Worm (Caenorhabditis elegans) whole organism, late embryonic: ENCODE results near the gene rpoa-1.

ENCODE experiments used
- C08G9.2 ChIP-seq: sonication (generic microtip); optimal IDR thresholded peaks from 2 replicates; lab custom pipeline; 2016; ENCODE audit warnings: mild to moderate bottlenecking, missing genetic modification characterization, moderate library complexity, missing compliant biosample characterization
- C38D4.7 ChIP-seq: fragments of 200-800 bp; sonication (Bioruptor generic); optimal IDR thresholded peaks from 2 replicates; lab custom pipeline; 2018; ENCODE audit warnings: mild to moderate bottlenecking, missing genetic modification characterization, moderate library complexity, missing compliant biosample characterization
- K02D7.2 ChIP-seq: sonication (generic microtip); optimal IDR thresholded peaks from 2 replicates; lab custom pipeline; 2017; ENCODE audit warnings: mild to moderate bottlenecking, missing genetic modification characterization, missing compliant biosample characterization
- Y22D7AL.16 ChIP-seq: sonication (generic microtip); optimal IDR thresholded peaks from 2 replicates; lab custom pipeline; 2016; ENCODE audit warnings: missing genetic modification characterization, missing compliant biosample characterization
- ahr-1 ChIP-seq: sonication (generic microtip); optimal IDR thresholded peaks from 2 replicates; lab custom pipeline; 2016; ENCODE audit warnings: missing genetic modification characterization, missing compliant biosample characterization
- ceh-14 ChIP-seq: sonication (generic microtip); optimal IDR thresholded peaks from 2 replicates; lab custom pipeline; 2016; ENCODE audit warnings: missing genotype, missing genetic modification characterization, missing compliant biosample characterization
- ceh-18 ChIP-seq: sonication (generic microtip); optimal IDR thresholded peaks from 2 replicates; lab custom pipeline; 2016; ENCODE audit warnings: missing genetic modification characterization, missing compliant biosample characterization
- ceh-19 ChIP-seq: fragments of 200-800 bp; sonication (Bioruptor generic); optimal IDR thresholded peaks from 2 replicates; lab custom pipeline; 2018; ENCODE audit warnings: mild to moderate bottlenecking, missing genetic modification characterization, missing compliant biosample characterization
- ceh-2 ChIP-seq: sonication (generic microtip); optimal IDR thresholded peaks from 2 replicates; lab custom pipeline; 2016; ENCODE audit warnings: missing genotype, missing genetic modification characterization, missing compliant biosample characterization
- ceh-22 ChIP-seq: sonication (generic microtip); optimal IDR thresholded peaks from 2 replicates; lab custom pipeline; 2017; ENCODE audit warnings: missing biosample characterization, missing genetic modification characterization
- ceh-24 ChIP-seq: sonication (generic microtip); optimal IDR thresholded peaks from 2 replicates; lab custom pipeline; 2016; ENCODE audit warnings: mild to moderate bottlenecking, missing genetic modification characterization, missing compliant biosample characterization
- ceh-48 ChIP-seq: sonication (generic microtip); optimal IDR thresholded peaks from 2 replicates; lab custom pipeline; 2016; ENCODE audit warnings: missing genetic modification characterization, inconsistent platforms, missing compliant biosample characterization
- ceh-9 ChIP-seq: sonication (generic microtip); optimal IDR thresholded peaks from 2 replicates; lab custom pipeline; 2016; ENCODE audit warnings: mild to moderate bottlenecking, missing genetic modification characterization, inconsistent platforms, missing compliant biosample characterization
- che-1 ChIP-seq: sonication (generic microtip); optimal IDR thresholded peaks from 2 replicates; lab custom pipeline; 2016; ENCODE audit warnings: mild to moderate bottlenecking, missing genetic modification characterization, missing compliant biosample characterization
- elt-4 ChIP-seq: sonication (generic microtip); optimal IDR thresholded peaks from 2 replicates; lab custom pipeline; 2016; ENCODE audit warnings: missing genetic modification characterization, missing compliant biosample characterization
- ets-4 ChIP-seq: sonication (generic microtip); optimal IDR thresholded peaks from 2 replicates; lab custom pipeline; 2016; ENCODE audit warnings: missing genetic modification characterization, missing compliant biosample characterization
- eyg-1 ChIP-seq: sonication (generic microtip); optimal IDR thresholded peaks from 2 replicates; lab custom pipeline; 2016; ENCODE audit warnings: missing genotype, missing genetic modification characterization, missing compliant biosample characterization
- fax-1 ChIP-seq: sonication (generic microtip); optimal IDR thresholded peaks from 2 replicates; lab custom pipeline; 2016; ENCODE audit warnings: missing genotype, missing genetic modification characterization, missing compliant biosample characterization
- fkh-10 ChIP-seq: fragments of 150-350 bp; optimal IDR thresholded peaks from 2 replicates; lab custom pipeline; 2014; ENCODE audit warnings: missing biosample characterization, missing genetic modification reagents, missing genetic modification characterization
- gmeb-2 ChIP-seq: sonication (generic microtip); optimal IDR thresholded peaks from 2 replicates; lab custom pipeline; 2016; ENCODE audit warnings: missing genetic modification characterization, inconsistent platforms, missing compliant biosample characterization
- hlh-8 ChIP-seq: sonication (generic microtip); optimal IDR thresholded peaks from 2 replicates; lab custom pipeline; 2016; ENCODE audit warnings: missing genotype, missing genetic modification characterization, missing compliant biosample characterization
- lin-11 ChIP-seq: fragments of 200-800 bp; sonication (Bioruptor generic); optimal IDR thresholded peaks from 2 replicates; lab custom pipeline; 2018; ENCODE audit warnings: mild to moderate bottlenecking, missing genetic modification characterization, missing compliant biosample characterization
- mec-3 ChIP-seq: sonication (generic microtip); optimal IDR thresholded peaks from 2 replicates; lab custom pipeline; 2016; ENCODE audit warnings: borderline replicate concordance, missing genetic modification characterization, missing compliant biosample characterization
- nhr-11 ChIP-seq: fragments of 150-350 bp; optimal IDR thresholded peaks from 2 replicates; lab custom pipeline; 2014; ENCODE audit warnings: missing biosample characterization, missing genetic modification characterization
- nhr-232 ChIP-seq: sonication (generic microtip); optimal IDR thresholded peaks from 2 replicates; lab custom pipeline; 2016; ENCODE audit warnings: missing genetic modification characterization, missing compliant biosample characterization
- odd-2 ChIP-seq: sonication (generic microtip); optimal IDR thresholded peaks from 2 replicates; lab custom pipeline; 2017; ENCODE audit warnings: antibody characterized with exemption, mild to moderate bottlenecking, missing genetic modification characterization, missing compliant biosample characterization
- pag-3 ChIP-seq: sonication (generic microtip); optimal IDR thresholded peaks from 2 replicates; lab custom pipeline; 2016; ENCODE audit warnings: missing compliant biosample characterization, missing genetic modification characterization, borderline replicate concordance
- pax-1 ChIP-seq: fragments of 150-350 bp; optimal IDR thresholded peaks from 2 replicates; lab custom pipeline; 2014; ENCODE audit warnings: missing biosample characterization, missing genetic modification characterization
- pros-1 ChIP-seq: fragments of 150-350 bp; optimal IDR thresholded peaks from 2 replicates; lab custom pipeline; 2014; ENCODE audit warnings: missing biosample characterization, missing genetic modification reagents, missing genetic modification characterization
- rnt-1 ChIP-seq: sonication (generic microtip); optimal IDR thresholded peaks from 2 replicates; lab custom pipeline; 2016; ENCODE audit warnings: missing genetic modification characterization, missing compliant biosample characterization
- sdc-2 ChIP-seq: sonication (generic microtip); optimal IDR thresholded peaks from 2 replicates; lab custom pipeline; 2016; ENCODE audit warnings: missing genotype, missing genetic modification characterization, missing compliant biosample characterization
- sox-4 ChIP-seq: sonication (generic microtip); optimal IDR thresholded peaks from 2 replicates; lab custom pipeline; 2017; ENCODE audit warnings: mild to moderate bottlenecking, missing genetic modification characterization, inconsistent platforms, missing compliant biosample characterization
- syd-9 ChIP-seq: sonication (generic microtip); optimal IDR thresholded peaks from 2 replicates; lab custom pipeline; 2016; ENCODE audit warnings: mild to moderate bottlenecking, missing genetic modification characterization, moderate library complexity, missing compliant biosample characterization
- tbx-2 ChIP-seq: sonication (generic microtip); optimal IDR thresholded peaks from 2 replicates; lab custom pipeline; 2016; ENCODE audit warnings: missing genetic modification characterization, missing compliant biosample characterization
- unc-3 ChIP-seq, 2 experiments: fragments of 200-800 bp in 1 of 2; sonication (Bioruptor generic) in 1 of 2; sonication (generic microtip) in 1 of 2; conservative IDR thresholded peaks in 1 of 2; optimal IDR thresholded peaks in 1 of 2; 2 replicates each; pipeline versions ENCODE4 v1.3.6 to Lab custom; 2016 to 2022; ENCODE audit warnings: missing compliant biosample characterization in 2 of 2, missing genetic modification characterization in 2 of 2, missing genetic modification reagents in 1 of 2
- unc-42 ChIP-seq: sonication (generic microtip); optimal IDR thresholded peaks from 2 replicates; lab custom pipeline; 2016; ENCODE audit warnings: missing genotype, missing genetic modification characterization, missing compliant biosample characterization
- zip-5 ChIP-seq: sonication (generic microtip); optimal IDR thresholded peaks from 2 replicates; lab custom pipeline; 2016; ENCODE audit warnings: missing genetic modification characterization, missing compliant biosample characterization

Gene rpoa-1

ce11 chrII:13637464-13637863 lies 57.1 kb downstream of the rpoa-1 start:
- TF ChIP-seq ets-4 = no peak
- no peak for TF ChIP-seq ceh-18 (tag; lab: Kevin White, UChicago)
- TF ChIP-seq hlh-8 (tag; lab: Kevin White, UChicago) = no peak
- no peak for TF ChIP-seq sdc-2 (tag; lab: Kevin White, UChicago)
- TF ChIP-seq ahr-1 (tag; lab: Kevin White, UChicago) = no peak
- TF ChIP-seq lin-11 (tag; lab: Kevin White, UChicago) = no peak
- no peak for TF ChIP-seq zip-5 (tag; lab: Kevin White, UChicago)
- no peak for TF ChIP-seq ceh-19 (GFP tag; lab: Kevin White, UChicago)
- TF ChIP-seq elt-4 (tag; lab: Kevin White, UChicago) = no peak
- no peak for TF ChIP-seq mec-3 (tag; lab: Kevin White, UChicago)
- no peak for TF ChIP-seq C08G9.2 (tag; lab: Kevin White, UChicago)
- no peak for TF ChIP-seq ceh-2 (tag; lab: Kevin White, UChicago)
- no peak for TF ChIP-seq fkh-10 (GFP tag; lab: Kevin White, UChicago)
- TF ChIP-seq ceh-48 = no peak
- TF ChIP-seq nhr-232 (tag; lab: Kevin White, UChicago) = no peak

- no peak for TF ChIP-seq C38D4.7
Observed at ce11 chrII:13636596-13636995, 58.0 kb downstream of the rpoa-1 start.

- TF ChIP-seq ceh-14 (tag; lab: Kevin White, UChicago) (no peak), pax-1 (tag; lab: Kevin White, UChicago) (no peak)
Observed at ce11 chrII:13632238-13632637, 62.4 kb downstream of the rpoa-1 start, which contains the start of gene tag-10. Gene tag-10 (plus strand): TSS chrII:13632584.

- TF ChIP-seq fax-1 (tag; lab: Kevin White, UChicago) (no peak), C08G9.2 (tag; lab: Kevin White, UChicago) (no peak), odd-2 (tag; lab: Kevin White, UChicago) (no peak), ceh-24 (tag; lab: Kevin White, UChicago) (no peak), Y22D7AL.16 (tag; lab: Kevin White, UChicago) (no peak), che-1 (tag; lab: Kevin White, UChicago) (no peak), tbx-2 (tag; lab: Kevin White, UChicago) (no peak), ceh-9 (tag; lab: Kevin White, UChicago) (no peak), nhr-11 (tag; lab: Kevin White, UChicago) (no peak)
Observed at ce11 chrII:13630690-13631089, 63.9 kb downstream of the rpoa-1 start, which contains the start of the genes gst-17 and gst-18. Gene gst-17 (minus strand): TSS chrII:13630790. Gene gst-18 (minus strand): TSS chrII:13630887.

- TF ChIP-seq unc-42 (tag; lab: Kevin White, UChicago) (no peak), ceh-22 (tag; lab: Kevin White, UChicago) (no peak), pros-1 (no peak), gmeb-2 (tag; lab: Kevin White, UChicago) (no peak), ceh-48 (no peak), tbx-2 (tag; lab: Kevin White, UChicago) (no peak), zip-5 (tag; lab: Kevin White, UChicago) (no peak), unc-3 (GFP tag; conservative IDR thresholded peaks at IDR 0.05; lab: Robert Waterston, UW) (no peak), unc-3 (tag; optimal IDR thresholded peaks at IDR 0.05; lab: Kevin White, UChicago) (no peak), pag-3 (tag; lab: Kevin White, UChicago) (no peak), eyg-1 (tag; lab: Kevin White, UChicago) (no peak), sox-4 (tag; lab: Kevin White, UChicago) (no peak), syd-9 (no peak), rnt-1 (tag; lab: Kevin White, UChicago) (no peak), K02D7.2 (no peak), nhr-232 (tag; lab: Kevin White, UChicago) (no peak)
- TF ChIP-seq, all 69 proteins: peak for 0
Observed at ce11 chrII:13627001-13627400, 67.6 kb downstream of the rpoa-1 start, which contains the start of gene gst-19. Gene gst-19 (minus strand): TSS chrII:13627145.
